Fruit fly (Drosophila melanogaster) whole organism, pupa: ENCODE measurements around the gene Osi22.

Experiments
- CG14655 ChIP-seq: fragments of 200-800 bp; sonication (Bioruptor generic); optimal IDR thresholded peaks from 3 replicates; lab custom pipeline; 2017; ENCODE audit warnings: mild to moderate bottlenecking, missing biosample characterization, missing genetic modification reagents, missing genetic modification characterization
- CG9948 ChIP-seq: fragments of 200-800 bp; sonication (Bioruptor generic); optimal IDR thresholded peaks from 2 replicates; lab custom pipeline; 2018; ENCODE audit warnings: missing biosample characterization, mild to moderate bottlenecking, missing genetic modification characterization, moderate library complexity
- Pif1B ChIP-seq: fragments of 200-800 bp; sonication (Bioruptor generic); optimal IDR thresholded peaks from 3 replicates; lab custom pipeline; 2016; ENCODE audit warnings: missing biosample characterization, missing genetic modification characterization
- gl ChIP-seq: fragments of 200-800 bp; sonication (Bioruptor generic); optimal IDR thresholded peaks from 2 replicates; lab custom pipeline; 2018; ENCODE audit warnings: missing biosample characterization, mild to moderate bottlenecking, missing genetic modification characterization

- TF ChIP-seq gl (tag; lab: Kevin White, UChicago), result no peak
- no peak for TF ChIP-seq CG9948 (tag; lab: Kevin White, UChicago)
- TF ChIP-seq CG14655 (GFP tag; lab: Kevin White, UChicago), result no peak
- no peak for TF ChIP-seq Pif1B (GFP tag; lab: Kevin White, UChicago)
Observed at dm6 chr3R:13338030-13338429, 47.6 kb downstream of the Osi22 start, which contains the start of gene PK2-R1.
